Worm (Caenorhabditis elegans) whole organism, late embryonic: Measurements from ENCODE around the gene bcas-2.

ENCODE experiments used
- ahr-1 ChIP-seq: sonication (generic microtip); optimal IDR thresholded peaks from 2 replicates; lab custom pipeline; 2016; ENCODE audit warnings: missing genetic modification characterization, missing compliant biosample characterization
- ama-1 ChIP-seq: fragments of 150-350 bp; optimal IDR thresholded peaks from 2 replicates; lab custom pipeline; 2014
- ceh-14 ChIP-seq: sonication (generic microtip); optimal IDR thresholded peaks from 2 replicates; lab custom pipeline; 2016; ENCODE audit warnings: missing genotype, missing genetic modification characterization, missing compliant biosample characterization
- ceh-18 ChIP-seq: sonication (generic microtip); optimal IDR thresholded peaks from 2 replicates; lab custom pipeline; 2016; ENCODE audit warnings: missing genetic modification characterization, missing compliant biosample characterization
- ceh-19 ChIP-seq: fragments of 200-800 bp; sonication (Bioruptor generic); optimal IDR thresholded peaks from 2 replicates; lab custom pipeline; 2018; ENCODE audit warnings: mild to moderate bottlenecking, missing genetic modification characterization, missing compliant biosample characterization
- ceh-2 ChIP-seq: sonication (generic microtip); optimal IDR thresholded peaks from 2 replicates; lab custom pipeline; 2016; ENCODE audit warnings: missing genotype, missing genetic modification characterization, missing compliant biosample characterization
- ceh-22 ChIP-seq: sonication (generic microtip); optimal IDR thresholded peaks from 2 replicates; lab custom pipeline; 2017; ENCODE audit warnings: missing biosample characterization, missing genetic modification characterization
- ceh-30 ChIP-seq: fragments of 150-350 bp; optimal IDR thresholded peaks from 2 replicates; lab custom pipeline; 2014; ENCODE audit warnings: missing biosample characterization, missing genetic modification characterization
- ceh-31 ChIP-seq: sonication (generic microtip); optimal IDR thresholded peaks from 2 replicates; lab custom pipeline; 2016; ENCODE audit warnings: missing genetic modification characterization, missing compliant biosample characterization
- ceh-34 ChIP-seq: sonication (generic microtip); optimal IDR thresholded peaks from 2 replicates; lab custom pipeline; 2016; ENCODE audit warnings: mild to moderate bottlenecking, missing genetic modification characterization, missing compliant biosample characterization
- ceh-45 ChIP-seq: fragments of 200-800 bp; sonication (Bioruptor generic); IDR thresholded peaks from 2 replicates; pipeline ENCODE4 v1.3.6; 2022; ENCODE audit warnings: missing genetic modification reagents, missing genetic modification characterization, missing compliant biosample characterization
- ceh-48 ChIP-seq: sonication (generic microtip); optimal IDR thresholded peaks from 2 replicates; lab custom pipeline; 2016; ENCODE audit warnings: missing genetic modification characterization, inconsistent platforms, missing compliant biosample characterization
- ceh-6 ChIP-seq: fragments of 200-800 bp; sonication (Bioruptor generic); optimal IDR thresholded peaks from 2 replicates; lab custom pipeline; 2018; ENCODE audit warnings: mild to moderate bottlenecking, missing genetic modification characterization, missing compliant biosample characterization
- dve-1 ChIP-seq: sonication (generic microtip); optimal IDR thresholded peaks from 2 replicates; lab custom pipeline; 2017; ENCODE audit warnings: antibody characterized with exemption, mild to moderate bottlenecking, missing genetic modification characterization, missing compliant biosample characterization
- fkh-6 ChIP-seq: sonication (generic microtip); optimal IDR thresholded peaks from 2 replicates; lab custom pipeline; 2016; ENCODE audit warnings: missing genetic modification characterization, missing compliant biosample characterization
- gmeb-2 ChIP-seq: sonication (generic microtip); optimal IDR thresholded peaks from 2 replicates; lab custom pipeline; 2016; ENCODE audit warnings: missing genetic modification characterization, inconsistent platforms, missing compliant biosample characterization
- hlh-13 ChIP-seq: fragments of 200-800 bp; sonication (Bioruptor generic); optimal IDR thresholded peaks from 2 replicates; lab custom pipeline; 2018; ENCODE audit warnings: mild to moderate bottlenecking, missing genetic modification characterization, missing compliant biosample characterization
- hlh-30 ChIP-seq: sonication (generic microtip); optimal IDR thresholded peaks from 2 replicates; lab custom pipeline; 2017; ENCODE audit warnings: antibody characterized with exemption, missing genetic modification characterization, missing compliant biosample characterization; ENCODE audit not compliant: insufficient read depth
- lim-6 ChIP-seq: sonication (generic microtip); optimal IDR thresholded peaks from 2 replicates; lab custom pipeline; 2016; ENCODE audit warnings: missing genetic modification characterization, missing compliant biosample characterization
- lin-11 ChIP-seq: fragments of 200-800 bp; sonication (Bioruptor generic); optimal IDR thresholded peaks from 2 replicates; lab custom pipeline; 2018; ENCODE audit warnings: mild to moderate bottlenecking, missing genetic modification characterization, missing compliant biosample characterization
- madf-2 ChIP-seq: sonication (generic microtip); optimal IDR thresholded peaks from 2 replicates; lab custom pipeline; 2017; ENCODE audit warnings: missing genetic modification characterization, missing compliant biosample characterization
- nfya-1 ChIP-seq: sonication (generic microtip); optimal IDR thresholded peaks from 2 replicates; lab custom pipeline; 2017; ENCODE audit warnings: missing genetic modification characterization, mild to moderate bottlenecking, missing compliant biosample characterization, antibody characterized with exemption, moderate library complexity
- nhr-11 ChIP-seq: fragments of 150-350 bp; optimal IDR thresholded peaks from 2 replicates; lab custom pipeline; 2014; ENCODE audit warnings: missing biosample characterization, missing genetic modification characterization
- npax-4 ChIP-seq: sonication (generic microtip); optimal IDR thresholded peaks from 2 replicates; lab custom pipeline; 2016; ENCODE audit warnings: missing genetic modification characterization, missing compliant biosample characterization
- pag-3 ChIP-seq: sonication (generic microtip); optimal IDR thresholded peaks from 2 replicates; lab custom pipeline; 2016; ENCODE audit warnings: missing compliant biosample characterization, missing genetic modification characterization, borderline replicate concordance
- pax-1 ChIP-seq: fragments of 150-350 bp; optimal IDR thresholded peaks from 2 replicates; lab custom pipeline; 2014; ENCODE audit warnings: missing biosample characterization, missing genetic modification characterization
- pros-1 ChIP-seq: fragments of 150-350 bp; optimal IDR thresholded peaks from 2 replicates; lab custom pipeline; 2014; ENCODE audit warnings: missing biosample characterization, missing genetic modification reagents, missing genetic modification characterization
- ref-2 ChIP-seq: sonication (generic microtip); optimal IDR thresholded peaks from 2 replicates; lab custom pipeline; 2016; ENCODE audit warnings: missing genetic modification characterization, missing compliant biosample characterization
- rnt-1 ChIP-seq: sonication (generic microtip); optimal IDR thresholded peaks from 2 replicates; lab custom pipeline; 2016; ENCODE audit warnings: missing genetic modification characterization, missing compliant biosample characterization
- sdc-2 ChIP-seq: sonication (generic microtip); optimal IDR thresholded peaks from 2 replicates; lab custom pipeline; 2016; ENCODE audit warnings: missing genotype, missing genetic modification characterization, missing compliant biosample characterization
- sox-4 ChIP-seq: sonication (generic microtip); optimal IDR thresholded peaks from 2 replicates; lab custom pipeline; 2017; ENCODE audit warnings: mild to moderate bottlenecking, missing genetic modification characterization, inconsistent platforms, missing compliant biosample characterization
- tbx-2 ChIP-seq: sonication (generic microtip); optimal IDR thresholded peaks from 2 replicates; lab custom pipeline; 2016; ENCODE audit warnings: missing genetic modification characterization, missing compliant biosample characterization
- unc-42 ChIP-seq: sonication (generic microtip); optimal IDR thresholded peaks from 2 replicates; lab custom pipeline; 2016; ENCODE audit warnings: missing genotype, missing genetic modification characterization, missing compliant biosample characterization
- unc-55 ChIP-seq: sonication (generic microtip); optimal IDR thresholded peaks from 2 replicates; lab custom pipeline; 2017; ENCODE audit warnings: missing biosample characterization, missing genetic modification reagents, missing genetic modification characterization

The bcas-2 gene

ce11 chrIII:6280070-6280596 lies 34.5 kb upstream of the bcas-2 start, which contains the start of gene hmg-1.2:
hmg-1.2 (plus strand) TSS chrIII:6280380.
- TF ChIP-seq madf-2 (tag; lab: Kevin White, UChicago) (peak; percentile 54), ceh-2 (no peak), ref-2 (tag; lab: Kevin White, UChicago) (peak; percentile 70), ceh-14 (peak; percentile 29), ceh-18 (tag; lab: Kevin White, UChicago) (peak; percentile 77), unc-42 (tag; lab: Kevin White, UChicago) (peak; percentile 37), ceh-31 (tag; lab: Kevin White, UChicago) (peak; percentile 79), unc-55 (peak; percentile 79), pros-1 (tag; lab: Kevin White, UChicago) (peak; percentile 79), ceh-30 (tag; lab: Kevin White, UChicago) (no peak), ama-1 (lab: Kevin White, UChicago) (peak; percentile 59), lim-6 (no peak), rnt-1 (tag; lab: Kevin White, UChicago) (peak; percentile 48), gmeb-2 (no peak), nfya-1 (tag; lab: Kevin White, UChicago) (peak; percentile 76), fkh-6 (tag; lab: Kevin White, UChicago) (peak; percentile 40), ceh-48 (peak; percentile 4), ceh-34 (tag; lab: Kevin White, UChicago) (peak; percentile 68), sdc-2 (tag; lab: Kevin White, UChicago) (peak; percentile 15), npax-4 (tag; lab: Kevin White, UChicago) (no peak), hlh-30 (peak; percentile 74), tbx-2 (tag; lab: Kevin White, UChicago) (peak; percentile 51)

- TF ChIP-seq pros-1 (tag; lab: Kevin White, UChicago): no peak
- TF ChIP-seq ceh-19 (GFP tag; lab: Kevin White, UChicago): no peak
- no peak for TF ChIP-seq hlh-13 (GFP tag; lab: Kevin White, UChicago)
- TF ChIP-seq ceh-14: no peak
- TF ChIP-seq ceh-6 (GFP tag; lab: Kevin White, UChicago): no peak
- no peak for TF ChIP-seq ceh-45 (GFP tag; lab: Robert Waterston, UW)
Observed at ce11 chrIII:6279453-6279852, 33.8 kb upstream of the bcas-2 start.

ce11 chrIII:6278301-6278827 lies 32.7 kb upstream of the bcas-2 start, which contains the start of gene C18F10.7:
C18F10.7 (minus strand) TSS chrIII:6278351.
- TF ChIP-seq unc-42 (tag; lab: Kevin White, UChicago) (peak; percentile 34), npax-4 (tag; lab: Kevin White, UChicago) (no peak), ceh-45 (GFP tag; lab: Robert Waterston, UW) (no peak), rnt-1 (tag; lab: Kevin White, UChicago) (no peak), ceh-22 (no peak), madf-2 (tag; lab: Kevin White, UChicago) (no peak), lin-11 (tag; lab: Kevin White, UChicago) (no peak), hlh-30 (peak; percentile 71), ahr-1 (no peak), ceh-31 (tag; lab: Kevin White, UChicago) (no peak), ceh-18 (tag; lab: Kevin White, UChicago) (no peak), nfya-1 (tag; lab: Kevin White, UChicago) (peak; percentile 54), dve-1 (tag; lab: Kevin White, UChicago) (peak; percentile 11)

ce11 chrIII:6272868-6273267 lies 27.2 kb upstream of the bcas-2 start, which contains the start of gene C18F10.2:
C18F10.2 (plus strand) TSS chrIII:6273168.
- TF ChIP-seq pag-3 (no peak), sox-4 (tag; lab: Kevin White, UChicago) (no peak), pax-1 (tag; lab: Kevin White, UChicago) (no peak), nhr-11 (tag; lab: Kevin White, UChicago) (no peak)
